Worm (Caenorhabditis elegans) whole organism, L4 larva: Measurements from ENCODE around the gene ZK792.5.

ENCODE experiments used
- fkh-10 ChIP-seq: fragments of 150-350 bp; optimal IDR thresholded peaks from 2 replicates; lab custom pipeline; 2014; ENCODE audit warnings: missing biosample characterization, missing genetic modification reagents, missing genetic modification characterization
- fos-1 ChIP-seq: fragments of 150-350 bp; optimal IDR thresholded peaks from 2 replicates; lab custom pipeline; 2014; ENCODE audit warnings: missing biosample characterization, missing genetic modification characterization
- nhr-11 ChIP-seq: fragments of 150-350 bp; optimal IDR thresholded peaks from 2 replicates; lab custom pipeline; 2014; ENCODE audit warnings: missing biosample characterization, missing genetic modification characterization
- nhr-76 ChIP-seq: fragments of 150-350 bp; optimal IDR thresholded peaks from 2 replicates; lab custom pipeline; 2014; ENCODE audit warnings: missing biosample characterization, missing genetic modification characterization
- saeg-2 ChIP-seq: fragments of 200-800 bp; sonication (Bioruptor generic); IDR thresholded peaks from 2 replicates; pipeline ENCODE4 v1.3.6; 2022; ENCODE audit warnings: missing genetic modification reagents, missing genetic modification characterization, missing compliant biosample characterization
- zfp-2 ChIP-seq: sonication (generic microtip); optimal IDR thresholded peaks from 2 replicates; lab custom pipeline; 2016; ENCODE audit warnings: mild to moderate bottlenecking, missing genetic modification characterization, missing compliant biosample characterization

DNA sequence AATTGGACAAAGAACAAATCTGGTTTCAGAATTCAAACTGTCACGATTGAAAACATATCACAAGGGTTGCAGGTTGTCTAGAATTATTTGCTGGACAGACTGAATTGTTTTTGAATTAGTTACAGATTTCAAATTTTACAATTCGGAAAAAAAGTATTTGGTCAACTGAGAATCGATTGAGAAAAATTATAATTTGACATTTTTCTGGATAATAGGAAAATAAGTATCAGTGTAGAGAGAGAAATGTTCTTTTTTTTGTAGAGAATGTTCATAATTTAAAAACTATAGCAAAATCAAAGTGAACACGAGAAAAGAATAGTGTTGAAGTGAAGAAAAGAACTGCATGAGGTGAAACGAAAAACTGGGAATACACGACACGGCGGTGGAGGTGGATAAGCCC is 12.8 kb upstream of the ZK792.5 start, which contains the start of gene dpy-20:
- no peak for TF ChIP-seq zfp-2 (tag; lab: Kevin White, UChicago)
- no peak for TF ChIP-seq fos-1
- TF ChIP-seq nhr-11, result no peak
- no peak for TF ChIP-seq nhr-76 (tag; lab: Kevin White, UChicago)
- TF ChIP-seq saeg-2 (GFP tag; lab: Robert Waterston, UW), result no peak
- TF ChIP-seq fkh-10, result no peak
